Fruit fly (Drosophila melanogaster): ENCODE data around the gene Diap1.

Gene Diap1

dm6 chr3L:16011319-16012210 is 39.3 kb downstream of the Diap1 start, which contains the start of gene mib1 (continued):
- no peak for TF ChIP-seq CG2875 (GFP tag; optimal IDR thresholded peaks at IDR 0.05)
- TF ChIP-seq CG34376 (GFP tag; optimal IDR thresholded peaks at IDR 0.05) = peak; percentile 29
- TF ChIP-seq crp (GFP tag; optimal IDR thresholded peaks at IDR 0.05) = peak in 1 of 2 experiments; percentile 55
- TF ChIP-seq CG1024 (GFP tag; IDR thresholded peaks at IDR 0.05) = no peak
- TF ChIP-seq ind (GFP tag; optimal IDR thresholded peaks at IDR 0.05) = no peak
- no peak for TF ChIP-seq fd102C (GFP tag; optimal IDR thresholded peaks at IDR 0.05)
- no peak for TF ChIP-seq CG9215 (GFP tag; IDR thresholded peaks at IDR 0.05)
- TF ChIP-seq sens (GFP tag) = peak; percentile 82
- TF ChIP-seq run (tag; optimal IDR thresholded peaks at IDR 0.05) = no peak
- TF ChIP-seq cg (GFP tag; optimal IDR thresholded peaks at IDR 0.05) = peak; percentile 98
- peak; percentile 24 for TF ChIP-seq Hsf (GFP tag; optimal IDR thresholded peaks at IDR 0.05)
- TF ChIP-seq pb (GFP tag; optimal IDR thresholded peaks at IDR 0.05) = no peak
- TF ChIP-seq insv (GFP tag; optimal IDR thresholded peaks at IDR 0.05) = peak in 1 of 2 experiments; percentile 19
- peak; percentile 91 for TF ChIP-seq hbn (GFP tag; IDR thresholded peaks at IDR 0.05; ENCODE audit: partially characterized antibody)
- TF ChIP-seq sens-2 (GFP tag; IDR thresholded peaks at IDR 0.05) = no peak
- no peak for TF ChIP-seq ab (GFP tag; optimal IDR thresholded peaks at IDR 0.05)
- TF ChIP-seq CG5953 (GFP tag; IDR thresholded peaks at IDR 0.05) = no peak
- TF ChIP-seq CG9817 (tag; optimal IDR thresholded peaks at IDR 0.05) = peak; percentile 38
- peak in 1 of 2 experiments; percentile 42 for TF ChIP-seq tll (GFP tag; optimal IDR thresholded peaks at IDR 0.05)
- TF ChIP-seq hb (GFP tag; IDR thresholded peaks at IDR 0.05; ENCODE audit: partially characterized antibody) = peak; percentile 84
- peak; percentile 65 for TF ChIP-seq CG12391 (tag; optimal IDR thresholded peaks at IDR 0.05)
- TF ChIP-seq CG4820 (GFP tag; optimal IDR thresholded peaks at IDR 0.05) = peak; percentile 5
- TF ChIP-seq CG7357 (GFP tag; IDR thresholded peaks at IDR 0.05) = no peak
- no peak for TF ChIP-seq CG12104 (GFP tag; optimal IDR thresholded peaks at IDR 0.05)
- TF ChIP-seq eyg (GFP tag; optimal IDR thresholded peaks at IDR 0.05) = no peak
- TF ChIP-seq her (GFP tag; optimal IDR thresholded peaks at IDR 0.05) = peak; percentile 6
- no peak for TF ChIP-seq CG8944 (GFP tag; optimal IDR thresholded peaks at IDR 0.05)
- peak; percentile 76 for TF ChIP-seq Ets65A (GFP tag)
- no peak for TF ChIP-seq p53 (GFP tag; optimal IDR thresholded peaks at IDR 0.05)
- peak; percentile 89 for TF ChIP-seq knrl (GFP tag; IDR thresholded peaks at IDR 0.05; ENCODE audit: partially characterized antibody)
- TF ChIP-seq HLH3B (GFP tag; IDR thresholded peaks at IDR 0.05) = no peak
- no peak for TF ChIP-seq CG6689 (GFP tag; IDR thresholded peaks at IDR 0.05)
- no peak for TF ChIP-seq Neu2 (GFP tag; optimal IDR thresholded peaks at IDR 0.05; ENCODE audit: borderline replicate concordance)
- no peak for TF ChIP-seq fd64A (GFP tag; optimal IDR thresholded peaks at IDR 0.05)
- peak; percentile 12 for TF ChIP-seq CG33557 (GFP tag; optimal IDR thresholded peaks at IDR 0.05)
- peak; percentile 99 for TF ChIP-seq Lhr (GFP tag; optimal IDR thresholded peaks at IDR 0.05)
- no peak for TF ChIP-seq yki (optimal IDR thresholded peaks at IDR 0.05)
- peak; percentile 66 for TF ChIP-seq CG15601 (tag; optimal IDR thresholded peaks at IDR 0.05)
- TF ChIP-seq CG14860 (GFP tag; IDR thresholded peaks at IDR 0.05; ENCODE audit: partially characterized antibody) = peak; percentile 71; the same call in 2 of the 3 replicates
- TF ChIP-seq CG13296 (GFP tag; optimal IDR thresholded peaks at IDR 0.05) = peak; percentile 45
- TF ChIP-seq Awh (GFP tag; IDR thresholded peaks at IDR 0.05) = 0 out of 2 replicates have a peak, but pooled peaks have one; percentile 6
- peak; percentile 23; the same call in 1 of the 2 replicates for TF ChIP-seq E2f2 (GFP tag; IDR thresholded peaks at IDR 0.05)
- TF ChIP-seq CG6791 (GFP tag; IDR thresholded peaks at IDR 0.05; ENCODE audit: partially characterized antibody) = peak; percentile 93
- no peak for TF ChIP-seq CG11398 (GFP tag; optimal IDR thresholded peaks at IDR 0.05)
- TF ChIP-seq B-H2 (GFP tag; optimal IDR thresholded peaks at IDR 0.05) = peak; percentile 58
- no peak for TF ChIP-seq ERR (GFP tag; optimal IDR thresholded peaks at IDR 0.05)
- TF ChIP-seq bbx (GFP tag; IDR thresholded peaks at IDR 0.05; ENCODE audit: partially characterized antibody) = peak; percentile 95
- 0 out of 2 replicates have a peak, but pooled peaks have one; percentile 13 for TF ChIP-seq al (GFP tag; IDR thresholded peaks at IDR 0.05)
